Worm (Caenorhabditis elegans) whole organism, L2 larva: ENCODE results near the gene dao-3.
A peak's percentile ranks its signal among the peaks of the same experiment; 100 is the strongest.

ENCODE experiments used
- alr-1 ChIP-seq: fragments of 150-350 bp; optimal IDR thresholded peaks from 2 replicates; lab custom pipeline; 2014; ENCODE audit warnings: missing biosample characterization, missing genetic modification characterization
- aly-2 ChIP-seq: fragments of 150-350 bp; optimal IDR thresholded peaks from 2 replicates; lab custom pipeline; 2014; ENCODE audit warnings: missing biosample characterization, missing genetic modification characterization
- ama-1 ChIP-seq: fragments of 150-350 bp; optimal IDR thresholded peaks from 2 replicates; lab custom pipeline; 2018; ENCODE audit warnings: inconsistent platforms
- lin-11 ChIP-seq: fragments of 150-350 bp; sonication (generic microtip); optimal IDR thresholded peaks from 2 replicates; lab custom pipeline; 2014; ENCODE audit warnings: missing biosample characterization, missing genetic modification characterization, inconsistent platforms, mixed read lengths
- mab-5 ChIP-seq: fragments of 150-350 bp; optimal IDR thresholded peaks from 2 replicates; lab custom pipeline; 2014; ENCODE audit warnings: missing biosample characterization, missing genetic modification characterization
- nhr-129 ChIP-seq: fragments of 150-350 bp; optimal IDR thresholded peaks from 2 replicates; lab custom pipeline; 2014; ENCODE audit warnings: missing biosample characterization, missing genetic modification characterization
- unc-39 ChIP-seq: fragments of 150-350 bp; optimal IDR thresholded peaks from 2 replicates; lab custom pipeline; 2014; ENCODE audit warnings: missing biosample characterization, missing genetic modification characterization
- unc-55 ChIP-seq: fragments of 150-350 bp; sonication (generic microtip); optimal IDR thresholded peaks from 3 replicates; lab custom pipeline; 2014; ENCODE audit warnings: missing biosample characterization, missing genetic modification reagents, missing genetic modification characterization
- unc-62 ChIP-seq: fragments of 150-350 bp; optimal IDR thresholded peaks from 2 replicates; lab custom pipeline; 2014; ENCODE audit warnings: missing biosample characterization, missing genetic modification reagents, missing genetic modification characterization
- ztf-11 ChIP-seq: sonication (generic microtip); optimal IDR thresholded peaks from 2 replicates; lab custom pipeline; 2017; ENCODE audit warnings: missing biosample characterization, missing genetic modification characterization
- ztf-4 ChIP-seq: fragments of 150-350 bp; optimal IDR thresholded peaks from 2 replicates; lab custom pipeline; 2014; ENCODE audit warnings: missing biosample characterization, missing genetic modification characterization

The dao-3 gene

ce11 chrX:8036219-8036883 is 50.0 kb downstream of the dao-3 start (continued):
- peak; percentile 99 for TF ChIP-seq mab-5 (tag; lab: Kevin White, UChicago)
- TF ChIP-seq ama-1: peak; percentile 84
- TF ChIP-seq unc-39 (tag; lab: Kevin White, UChicago): no peak
- peak; percentile 97 for TF ChIP-seq unc-62
- peak; percentile 83 for TF ChIP-seq ztf-11 (tag; lab: Kevin White, UChicago)
- TF ChIP-seq ztf-4 (tag; lab: Kevin White, UChicago): peak; percentile 99
- TF ChIP-seq aly-2 (tag; lab: Kevin White, UChicago): no peak
- TF ChIP-seq unc-55 (GFP tag; lab: Kevin White, UChicago): peak; percentile 99
- no peak for TF ChIP-seq alr-1
- TF ChIP-seq nhr-129 (tag; lab: Kevin White, UChicago): peak; percentile 100
- peak; percentile 86 for TF ChIP-seq lin-11 (tag; lab: Kevin White, UChicago)
- TF ChIP-seq, all 48 proteins: peak for 43
